Fruit fly (Drosophila melanogaster) whole organism, prepupa: ENCODE data around the gene CG43861.
A peak's percentile ranks its signal among the peaks of the same experiment; 100 is the strongest.

Experiments
- CG10631 ChIP-seq: fragments of 200-800 bp; sonication (Bioruptor generic); optimal IDR thresholded peaks from 2 replicates; lab custom pipeline; 2016; ENCODE audit warnings: missing biosample characterization, missing genetic modification characterization
- CG10669 ChIP-seq: fragments of 200-800 bp; sonication (Bioruptor generic); optimal IDR thresholded peaks from 3 replicates; lab custom pipeline; 2018; ENCODE audit warnings: missing biosample characterization, mild to moderate bottlenecking, missing genetic modification characterization, moderate library complexity
- CG11762 ChIP-seq: fragments of 200-800 bp; sonication (Bioruptor generic); optimal IDR thresholded peaks from 3 replicates; lab custom pipeline; 2016; ENCODE audit warnings: missing biosample characterization, missing genetic modification characterization; ENCODE audit not compliant: insufficient read depth
- CG15336 ChIP-seq: fragments of 200-800 bp; sonication (Bioruptor generic); IDR thresholded peaks from 2 replicates; pipeline ENCODE4 v1.3.6; 2022; ENCODE audit warnings: missing biosample characterization, missing genetic modification characterization
- CG3032 ChIP-seq: fragments of 200-800 bp; optimal IDR thresholded peaks from 2 replicates; lab custom pipeline; 2019; ENCODE audit warnings: missing biosample characterization, mild to moderate bottlenecking, missing genetic modification characterization, moderate library complexity
- CG31627 ChIP-seq: fragments of 200-800 bp; sonication (Bioruptor generic); optimal IDR thresholded peaks from 3 replicates; lab custom pipeline; 2016; ENCODE audit warnings: missing biosample characterization, missing genetic modification characterization
- CG32006 ChIP-seq: fragments of 200-800 bp; sonication (Bioruptor generic); optimal IDR thresholded peaks from 3 replicates; lab custom pipeline; 2017; ENCODE audit warnings: missing biosample characterization, mild to moderate bottlenecking, missing genetic modification characterization
- CG34406 ChIP-seq: fragments of 200-800 bp; sonication (Bioruptor generic); optimal IDR thresholded peaks from 3 replicates; lab custom pipeline; 2016; ENCODE audit warnings: missing biosample characterization, missing genetic modification characterization
- CG4318 ChIP-seq: fragments of 200-800 bp; sonication (Bioruptor generic); optimal IDR thresholded peaks from 3 replicates; lab custom pipeline; 2017; ENCODE audit warnings: missing biosample characterization, mild to moderate bottlenecking, missing genetic modification characterization
- CG6163 ChIP-seq: fragments of 200-800 bp; sonication (Bioruptor generic); IDR thresholded peaks from 3 replicates; pipeline ENCODE4 v1.3.6; 2022; ENCODE audit warnings: missing biosample characterization, missing genetic modification characterization
- CG6276 ChIP-seq: fragments of 200-800 bp; sonication (Bioruptor generic); optimal IDR thresholded peaks from 2 replicates; lab custom pipeline; 2017; ENCODE audit warnings: missing biosample characterization, mild to moderate bottlenecking, missing genetic modification characterization
- CG6792 ChIP-seq: fragments of 200-800 bp; sonication (Bioruptor generic); optimal IDR thresholded peaks from 3 replicates; lab custom pipeline; 2016; ENCODE audit warnings: missing biosample characterization, missing genetic modification characterization
- CG6808 ChIP-seq: fragments of 200-800 bp; sonication (Bioruptor generic); optimal IDR thresholded peaks from 3 replicates; lab custom pipeline; 2017; ENCODE audit warnings: missing biosample characterization, missing genetic modification characterization, mild to moderate bottlenecking, moderate library complexity, missing genetic modification reagents
- CG6854 ChIP-seq: fragments of 200-800 bp; sonication (Bioruptor generic); optimal IDR thresholded peaks from 2 replicates; lab custom pipeline; 2017; ENCODE audit warnings: missing biosample characterization, mild to moderate bottlenecking, missing genetic modification characterization
- CG8119 ChIP-seq: fragments of 200-800 bp; sonication (Bioruptor generic); IDR thresholded peaks from 3 replicates; pipeline ENCODE4 v1.3.6; 2022; ENCODE audit warnings: missing biosample characterization, missing genetic modification characterization
- Eip75B ChIP-seq: fragments of 200-800 bp; sonication (Bioruptor generic); optimal IDR thresholded peaks from 3 replicates; lab custom pipeline; 2016; ENCODE audit warnings: missing biosample characterization, missing genetic modification characterization
- Eip78C ChIP-seq: fragments of 200-800 bp; sonication (Bioruptor generic); peaks from one replicate; lab custom pipeline; 2016; ENCODE audit warnings: missing biosample characterization, missing genetic modification characterization
- Gug ChIP-seq: fragments of 200-800 bp; sonication (Bioruptor generic); IDR thresholded peaks from 2 replicates; pipeline ENCODE4 v1.3.6; 2022; ENCODE audit warnings: missing biosample characterization, missing genetic modification characterization
- Sox102F ChIP-seq: fragments of 200-800 bp; sonication (Bioruptor generic); optimal IDR thresholded peaks from 2 replicates; lab custom pipeline; 2016; ENCODE audit warnings: missing biosample characterization, mild to moderate bottlenecking, missing genetic modification characterization
- acj6 ChIP-seq: fragments of 200-800 bp; sonication (Bioruptor generic); optimal IDR thresholded peaks from 3 replicates; lab custom pipeline; 2016; ENCODE audit warnings: missing biosample characterization, missing genetic modification characterization
- dac ChIP-seq: fragments of 200-800 bp; sonication (Bioruptor generic); optimal IDR thresholded peaks from 2 replicates; lab custom pipeline; 2017; ENCODE audit warnings: missing biosample characterization, mild to moderate bottlenecking, missing genetic modification characterization
- dsx ChIP-seq: fragments of 200-800 bp; optimal IDR thresholded peaks from 3 replicates; lab custom pipeline; 2019; ENCODE audit warnings: missing biosample characterization, mild to moderate bottlenecking, missing genetic modification characterization, moderate library complexity; ENCODE audit not compliant: poor library complexity, severe bottlenecking
- eg ChIP-seq: fragments of 200-800 bp; sonication (Bioruptor generic); IDR thresholded peaks from 3 replicates; pipeline ENCODE4 v1.3.6; 2022; ENCODE audit warnings: missing biosample characterization, missing genetic modification characterization
- esn ChIP-seq: fragments of 200-800 bp; sonication (Bioruptor generic); optimal IDR thresholded peaks from 2 replicates; lab custom pipeline; 2016; ENCODE audit warnings: missing biosample characterization, mild to moderate bottlenecking, missing genetic modification characterization, moderate library complexity
- lz ChIP-seq: fragments of 200-800 bp; sonication (Bioruptor generic); optimal IDR thresholded peaks from 3 replicates; lab custom pipeline; 2016; ENCODE audit warnings: missing biosample characterization, missing genetic modification characterization
- net ChIP-seq: fragments of 200-800 bp; sonication (Bioruptor generic); optimal IDR thresholded peaks from 3 replicates; lab custom pipeline; 2016; ENCODE audit warnings: missing biosample characterization, missing genetic modification characterization
- pdm3 ChIP-seq: fragments of 200-800 bp; sonication (Bioruptor generic); optimal IDR thresholded peaks from 3 replicates; lab custom pipeline; 2016; ENCODE audit warnings: missing biosample characterization, missing genetic modification characterization
- salr ChIP-seq, 2 experiments: fragments of 200-800 bp; sonication (Bioruptor generic); optimal IDR thresholded peaks; 3 replicates each; lab custom pipeline; 2016 to 2018; ENCODE audit warnings: missing biosample characterization in 2 of 2, missing genetic modification characterization in 2 of 2, mild to moderate bottlenecking in 1 of 2
- ss ChIP-seq, 2 experiments: fragments of 200-800 bp; sonication (Bioruptor generic); optimal IDR thresholded peaks; 2 replicates in 1 of 2; 3 replicates in 1 of 2; lab custom pipeline; 2017 to 2018; ENCODE audit warnings: mild to moderate bottlenecking in 2 of 2, missing biosample characterization in 2 of 2, missing genetic modification characterization in 2 of 2, moderate library complexity in 1 of 2
- svp ChIP-seq: fragments of 200-800 bp; sonication (Bioruptor generic); peaks from one replicate; lab custom pipeline; 2016; ENCODE audit warnings: missing biosample characterization, missing genetic modification characterization
- topi ChIP-seq: fragments of 200-800 bp; sonication (Bioruptor generic); optimal IDR thresholded peaks from 3 replicates; lab custom pipeline; 2016; ENCODE audit warnings: missing biosample characterization, missing genetic modification characterization
- vri ChIP-seq: fragments of 200-800 bp; sonication (Bioruptor generic); optimal IDR thresholded peaks from 3 replicates; lab custom pipeline; 2016; ENCODE audit warnings: missing biosample characterization, mild to moderate bottlenecking, missing genetic modification characterization

CG43861 gene

dm6 chr2L:19962252-19962729, 54.8 kb downstream of the CG43861 start, which contains the start of the genes CG13965 and CG16772:
CG13965 (minus strand) TSS chr2L:19962352.
CG16772 (plus strand) TSS chr2L:19962679.
- no peak for TF ChIP-seq CG10669 (GFP tag; lab: Kevin White, UChicago)
- TF ChIP-seq CG4318 (GFP tag; lab: Kevin White, UChicago): no peak
- no peak for TF ChIP-seq vri (GFP tag; lab: Kevin White, UChicago)
- TF ChIP-seq salr (GFP tag; optimal IDR thresholded peaks at IDR 0.05; lab: Kevin White, UChicago): no peak
- no peak for TF ChIP-seq Gug (GFP tag; lab: Robert Waterston, UW)
- no peak for TF ChIP-seq pdm3 (GFP tag; lab: Kevin White, UChicago)
- TF ChIP-seq esn (GFP tag; lab: Kevin White, UChicago): no peak
- no peak for TF ChIP-seq Sox102F (GFP tag; lab: Kevin White, UChicago)
- TF ChIP-seq lz (GFP tag; lab: Kevin White, UChicago): no peak
- TF ChIP-seq dsx (GFP tag; lab: Kevin White, UChicago): no peak
- no peak for TF ChIP-seq CG15336 (GFP tag; lab: Robert Waterston, UW)
- no peak for TF ChIP-seq topi (GFP tag; lab: Kevin White, UChicago)
- TF ChIP-seq CG8119: no peak

dm6 chr2L:19961585-19961984, 55.5 kb downstream of the CG43861 start, which contains the start of gene CG42866:
CG42866 (minus strand) TSS chr2L:19961685.
- no peak for TF ChIP-seq dsx (GFP tag; lab: Kevin White, UChicago)
- TF ChIP-seq svp: peak; percentile 30
- no peak for TF ChIP-seq CG6163
- no peak for TF ChIP-seq CG34406 (GFP tag; lab: Kevin White, UChicago)
- no peak for TF ChIP-seq Eip75B (GFP tag; lab: Kevin White, UChicago)
- TF ChIP-seq net: no peak
- no peak for TF ChIP-seq CG6792 (GFP tag; lab: Kevin White, UChicago)
- TF ChIP-seq Eip78C: peak; percentile 31
- TF ChIP-seq ss (GFP tag; optimal IDR thresholded peaks at IDR 0.05; lab: Kevin White, UChicago): no peak
- TF ChIP-seq CG3032 (tag; lab: Kevin White, UChicago): no peak
- no peak for TF ChIP-seq dac (GFP tag; lab: Kevin White, UChicago)
- TF ChIP-seq CG10669 (GFP tag; lab: Kevin White, UChicago): no peak
- no peak for TF ChIP-seq eg
- no peak for TF ChIP-seq Sox102F (GFP tag; lab: Kevin White, UChicago)
- TF ChIP-seq topi (GFP tag; lab: Kevin White, UChicago): no peak
- TF ChIP-seq CG8119: no peak
- TF ChIP-seq CG32006: no peak
- TF ChIP-seq CG11762: no peak
- TF ChIP-seq, all 60 proteins: peak for 2

- no peak for TF ChIP-seq net
- no peak for TF ChIP-seq CG6163
- TF ChIP-seq salr (GFP tag; optimal IDR thresholded peaks at IDR 0.05; lab: Kevin White, UChicago): no peak
- TF ChIP-seq CG10631 (GFP tag; lab: Kevin White, UChicago): no peak
- no peak for TF ChIP-seq acj6 (GFP tag; lab: Kevin White, UChicago)
- TF ChIP-seq eg: no peak
- no peak for TF ChIP-seq CG6276 (GFP tag; lab: Kevin White, UChicago)
- TF ChIP-seq CG6792 (GFP tag; lab: Kevin White, UChicago): no peak
- TF ChIP-seq CG6808 (GFP tag; lab: Kevin White, UChicago): no peak
These were observed 56.2 kb downstream of the CG43861 start, which contains the start of gene CG34051 for dm6 chr2L:19960930-19961329. CG34051 (minus strand) TSS chr2L:19961030.

dm6 chr2L:19958520-19959161, 58.4 kb downstream of the CG43861 start, which contains the start of gene COX4:
COX4 (plus strand) TSS chr2L:19958713.
- TF ChIP-seq CG32006 (no peak), CG31627 (GFP tag; lab: Kevin White, UChicago) (no peak), vri (GFP tag; lab: Kevin White, UChicago) (peak; percentile 58), CG6854 (GFP tag; lab: Kevin White, UChicago) (peak; percentile 29)
